Fruit fly (Drosophila melanogaster) whole organism: ENCODE measurements around the gene CG43165.

ENCODE experiments used
- CG8478 ChIP-seq: fragments of >200 bp; optimal IDR thresholded peaks from 2 replicates; lab custom pipeline; 2018; ENCODE audit warnings: inconsistent platforms
- Dll ChIP-seq: fragments of >200 bp; optimal IDR thresholded peaks from 2 replicates; lab custom pipeline; 2017
- EcR ChIP-seq, 2 experiments: fragments of >200 bp; optimal IDR thresholded peaks; 2 replicates each; lab custom pipeline; 2017; ENCODE audit warnings: missing biosample characterization in 2 of 2, missing genetic modification characterization in 2 of 2, missing genetic modification reagents in 2 of 2
- pan ChIP-seq: fragments of >200 bp; optimal IDR thresholded peaks from 2 replicates; lab custom pipeline; 2017
- psq ChIP-seq: fragments of >200 bp; optimal IDR thresholded peaks from 2 replicates; lab custom pipeline; 2017
- usp ChIP-seq: fragments of >200 bp; optimal IDR thresholded peaks from 2 replicates; lab custom pipeline; 2017; ENCODE audit warnings: missing biosample characterization, missing genetic modification characterization, mixed read lengths

CG43165 gene

DNA sequence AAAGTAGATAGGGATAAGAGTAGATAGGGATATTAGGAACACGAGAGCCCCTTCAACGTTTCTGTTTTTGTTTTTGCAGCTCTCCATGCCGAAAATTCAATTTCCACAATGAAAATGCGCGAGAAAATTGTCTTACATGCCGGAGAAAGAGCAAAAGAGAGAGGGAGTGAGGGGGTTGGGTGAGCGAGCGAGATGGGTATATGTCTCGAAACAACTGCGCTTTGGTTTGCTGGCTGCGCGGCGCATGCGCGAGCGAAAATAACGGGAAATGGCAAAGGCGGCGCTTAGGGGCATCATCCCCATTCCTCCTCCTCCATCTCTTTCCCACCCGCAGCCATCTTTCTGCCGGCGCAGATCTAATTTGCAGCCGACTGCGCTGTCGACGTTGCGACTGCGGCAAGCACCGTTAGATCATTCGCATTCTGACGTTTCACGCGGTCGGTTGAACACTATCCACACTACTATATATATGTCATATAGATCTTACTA lies 32.5 kb downstream of the CG43165 start, which contains the start of gene Drgx:
TSS of gene Drgx (plus strand) at position 439 of the 489 bp plus-strand sequence.
- TF ChIP-seq CG8478 (no peak), Dll (lab: Kevin White, UChicago) (no peak), usp (GFP tag; lab: Kevin White, UChicago) (no peak), psq (no peak), EcR (GFP tag; optimal IDR thresholded peaks at IDR 0.05; lab: Kevin White, UChicago) (no peak), pan (lab: Kevin White, UChicago) (no peak)

DNA sequence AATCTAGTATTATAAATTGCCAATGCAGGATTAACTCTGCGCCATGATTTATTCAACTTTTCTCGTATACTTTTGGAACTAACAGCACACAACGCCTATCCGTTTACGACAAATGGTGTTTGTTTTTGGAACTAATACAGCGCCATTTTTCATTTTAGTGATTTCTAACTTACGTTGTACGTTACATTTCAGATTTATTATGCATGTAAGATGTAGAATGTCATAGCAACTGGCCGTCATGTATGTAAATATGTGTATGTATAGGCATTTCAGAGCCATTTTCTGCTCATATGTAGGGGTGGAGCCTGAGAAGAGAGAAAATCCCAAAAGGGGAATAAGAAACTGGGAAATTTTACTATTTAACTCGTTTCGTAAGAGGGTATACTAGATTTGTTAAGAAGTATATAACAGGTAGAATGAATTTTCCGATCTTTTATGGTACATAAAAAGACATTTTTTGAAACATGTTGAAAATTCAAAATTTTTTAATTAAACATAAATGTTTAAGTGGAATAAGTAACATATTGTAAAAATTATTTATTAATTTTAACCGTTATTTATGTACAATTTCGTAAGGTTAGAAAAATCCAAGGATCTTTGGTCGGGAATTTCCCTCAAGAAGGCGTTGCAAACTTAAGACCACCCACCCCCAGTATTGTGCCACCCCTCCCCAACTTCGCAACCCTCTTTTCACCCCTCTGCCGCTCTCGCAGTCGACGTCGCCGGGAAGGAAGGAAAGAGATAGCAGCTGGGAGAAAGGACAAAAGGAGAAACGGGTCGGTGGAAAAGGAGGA lies 37.3 kb downstream of the CG43165 start:
- TF ChIP-seq usp (GFP tag; lab: Kevin White, UChicago) (no peak), Dll (lab: Kevin White, UChicago) (no peak), pan (lab: Kevin White, UChicago) (no peak), psq (no peak), EcR (GFP tag; optimal IDR thresholded peaks at IDR 0.05; lab: Kevin White, UChicago) (no peak), CG8478 (no peak)

DNA sequence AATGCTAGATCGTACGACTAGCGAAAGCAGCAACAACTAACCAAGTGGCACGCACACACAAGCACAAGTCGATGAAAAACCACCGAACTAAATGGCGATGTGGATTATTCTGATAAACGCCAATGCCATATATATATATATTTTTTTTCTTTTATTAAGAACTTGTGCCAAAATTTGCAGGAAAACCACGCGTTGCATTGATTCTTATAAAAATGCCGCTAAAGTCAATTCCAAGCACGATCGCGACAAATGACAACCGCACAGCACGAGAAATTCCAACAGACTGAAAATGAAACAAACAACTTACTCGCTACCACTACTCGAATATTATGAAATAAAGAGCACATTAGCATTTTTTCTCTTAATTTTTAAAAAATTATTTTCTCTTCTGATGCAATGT lies 38.2 kb downstream of the CG43165 start, which contains the start of gene for:
TSS of gene for (minus strand) at position 287 of the 400 bp plus-strand sequence.
- TF ChIP-seq EcR (GFP tag; optimal IDR thresholded peaks at IDR 0.05; lab: Kevin White, UChicago): no peak
- no peak for TF ChIP-seq psq
- no peak for TF ChIP-seq Dll (lab: Kevin White, UChicago)
- no peak for TF ChIP-seq usp (GFP tag; lab: Kevin White, UChicago)
- no peak for TF ChIP-seq pan (lab: Kevin White, UChicago)
- no peak for TF ChIP-seq CG8478

DNA sequence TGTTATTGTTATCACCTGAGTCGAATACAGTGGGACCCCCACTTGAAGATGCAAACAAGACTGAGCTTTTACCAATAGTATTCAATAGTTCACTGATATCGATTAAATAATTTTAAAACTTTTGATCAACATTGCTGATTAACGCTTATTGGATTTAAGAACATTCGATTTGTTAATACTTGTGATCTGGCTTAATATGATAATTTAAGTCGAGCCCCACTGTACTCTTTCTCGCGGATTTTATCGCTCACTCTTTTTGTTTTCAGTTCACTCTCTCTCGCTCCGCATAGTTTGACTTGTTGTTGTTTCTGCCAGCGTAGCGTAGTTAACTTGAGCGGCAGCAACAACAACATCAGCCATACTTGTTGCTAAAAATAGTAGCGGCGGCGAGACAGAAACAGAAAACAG lies 39.1 kb downstream of the CG43165 start:
- TF ChIP-seq psq (no peak), pan (lab: Kevin White, UChicago) (no peak), CG8478 (no peak), usp (GFP tag; lab: Kevin White, UChicago) (no peak), Dll (lab: Kevin White, UChicago) (no peak), EcR (GFP tag; optimal IDR thresholded peaks at IDR 0.05; lab: Kevin White, UChicago) (no peak)

DNA sequence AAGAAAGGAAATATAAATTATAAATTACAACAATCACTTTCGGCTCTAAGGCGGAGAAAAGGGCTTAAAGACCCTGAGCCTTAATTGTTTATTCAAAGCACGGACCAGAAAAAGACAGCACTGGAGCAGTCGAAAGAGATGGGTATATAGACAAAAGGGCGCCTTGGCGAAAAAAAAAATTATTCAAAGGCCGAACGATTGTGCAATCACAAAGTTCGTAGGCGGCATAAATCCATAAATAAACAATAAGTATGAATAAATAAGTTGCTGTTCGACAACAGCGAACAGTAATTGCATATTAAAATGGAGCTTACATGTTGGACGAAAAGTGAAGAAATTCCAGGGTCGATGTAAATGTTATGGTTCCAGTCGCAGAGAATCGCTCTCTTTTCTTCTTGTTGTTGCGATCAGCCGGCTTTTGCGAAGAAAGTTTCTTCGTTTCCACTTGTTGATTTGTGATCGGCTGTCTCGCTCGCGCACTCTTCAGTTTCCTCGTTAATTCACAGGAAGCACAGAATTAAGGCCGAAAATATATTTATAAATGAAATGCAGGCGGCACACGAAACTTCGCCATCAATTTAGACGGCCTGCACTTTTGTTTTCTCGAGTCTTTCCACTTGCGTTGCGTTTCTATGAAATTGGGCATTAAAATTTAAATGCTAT lies 39.7 kb downstream of the CG43165 start:
- TF ChIP-seq psq (no peak), pan (lab: Kevin White, UChicago) (no peak), Dll (lab: Kevin White, UChicago) (no peak), EcR (GFP tag; optimal IDR thresholded peaks at IDR 0.05; lab: Kevin White, UChicago) (no peak)

DNA sequence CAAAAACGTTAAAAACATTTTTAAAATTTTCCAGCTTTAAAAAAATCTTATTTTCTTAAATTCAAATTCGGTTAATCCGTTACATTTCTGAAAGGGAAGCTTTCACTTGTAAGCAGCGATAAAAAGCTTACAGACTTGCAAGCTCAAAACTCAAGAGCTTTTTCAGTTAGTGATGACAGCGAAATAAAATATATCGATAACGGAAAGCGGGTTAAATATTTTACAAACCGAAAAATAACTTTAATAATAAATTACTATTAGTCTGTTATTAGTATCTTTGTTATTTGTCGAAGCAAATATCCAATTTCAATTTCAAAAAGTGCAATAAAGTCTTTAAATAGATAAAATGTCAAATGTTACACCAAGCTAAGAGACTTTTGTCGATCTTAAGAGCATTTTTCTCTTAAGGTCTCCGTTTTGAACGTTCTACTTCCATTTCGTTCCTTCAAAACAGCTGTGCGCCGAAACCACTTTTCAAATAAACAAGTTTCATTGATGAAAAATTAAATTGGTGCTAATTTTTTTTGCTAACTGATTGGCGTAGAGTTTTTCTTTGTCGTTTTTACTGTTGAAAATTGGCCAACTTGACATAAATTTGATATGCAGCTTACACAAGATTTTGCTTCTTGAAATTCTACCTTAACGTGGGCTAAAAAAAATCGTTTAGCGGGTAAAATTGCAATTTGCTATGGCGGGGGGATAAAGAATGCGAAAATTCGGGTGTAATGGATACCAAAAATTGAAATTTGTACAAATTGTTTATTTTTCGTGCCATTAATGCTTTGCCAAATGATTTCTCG lies 46.4 kb downstream of the CG43165 start:
- TF ChIP-seq usp (GFP tag; lab: Kevin White, UChicago): no peak
- no peak for TF ChIP-seq CG8478
- TF ChIP-seq pan (lab: Kevin White, UChicago): no peak
- no peak for TF ChIP-seq psq
- no peak for TF ChIP-seq Dll (lab: Kevin White, UChicago)
- TF ChIP-seq EcR (GFP tag; optimal IDR thresholded peaks at IDR 0.05; lab: Kevin White, UChicago): no peak

dm6 chr2L:3647521-3648172 lies 47.2 kb downstream of the CG43165 start:
- TF ChIP-seq Dll (lab: Kevin White, UChicago): no peak
- TF ChIP-seq EcR (GFP tag; optimal IDR thresholded peaks at IDR 0.05; lab: Kevin White, UChicago): no peak

DNA sequence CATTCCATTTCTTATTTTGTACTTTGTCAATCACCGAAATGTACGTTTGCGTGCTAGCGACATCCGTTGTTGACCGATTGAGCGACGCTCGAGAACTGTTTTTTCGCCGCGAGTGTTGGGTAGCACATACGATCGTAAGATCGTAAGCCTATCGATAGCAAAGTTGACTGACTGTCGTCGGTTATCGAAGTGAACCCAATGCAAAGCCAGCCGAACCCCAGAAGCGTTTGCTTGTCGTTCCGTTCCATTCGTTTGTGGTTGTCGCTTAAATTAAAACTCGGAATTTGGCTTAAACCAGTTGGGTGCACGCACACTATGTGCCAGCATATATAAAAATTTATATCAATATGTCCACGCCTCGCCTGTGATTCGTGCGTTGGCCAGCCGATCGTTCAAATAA lies 48.8 kb downstream of the CG43165 start:
- TF ChIP-seq EcR (GFP tag; optimal IDR thresholded peaks at IDR 0.05; lab: Kevin White, UChicago) (no peak), psq (no peak), usp (GFP tag; lab: Kevin White, UChicago) (no peak), Dll (lab: Kevin White, UChicago) (no peak), pan (lab: Kevin White, UChicago) (no peak), CG8478 (no peak)

- TF ChIP-seq CG8478 (no peak), psq (no peak)
These were observed 49.5 kb downstream of the CG43165 start for dm6 chr2L:3645339-3645738.
